Fruit fly (Drosophila melanogaster) whole organism, prepupa: Measurements from ENCODE around the gene lz.

Experiments
- CG10631 ChIP-seq: fragments of 200-800 bp; sonication (Bioruptor generic); optimal IDR thresholded peaks from 2 replicates; lab custom pipeline; 2016; ENCODE audit warnings: missing biosample characterization, missing genetic modification characterization
- CG11902 ChIP-seq: fragments of 200-800 bp; sonication (Bioruptor generic); optimal IDR thresholded peaks from 3 replicates; lab custom pipeline; 2016; ENCODE audit warnings: missing biosample characterization, missing genetic modification characterization
- CG15336 ChIP-seq: fragments of 200-800 bp; sonication (Bioruptor generic); IDR thresholded peaks from 2 replicates; pipeline ENCODE4 v1.3.6; 2022; ENCODE audit warnings: missing biosample characterization, missing genetic modification characterization
- CG1621 ChIP-seq: fragments of 200-800 bp; sonication (Bioruptor generic); optimal IDR thresholded peaks from 3 replicates; lab custom pipeline; 2018; ENCODE audit warnings: missing biosample characterization, mild to moderate bottlenecking, missing genetic modification characterization
- CG16779 ChIP-seq: fragments of 200-800 bp; sonication (Bioruptor generic); optimal IDR thresholded peaks from 3 replicates; lab custom pipeline; 2017; ENCODE audit warnings: missing biosample characterization, mild to moderate bottlenecking, missing genetic modification characterization
- CG3032 ChIP-seq: fragments of 200-800 bp; optimal IDR thresholded peaks from 2 replicates; lab custom pipeline; 2019; ENCODE audit warnings: missing biosample characterization, mild to moderate bottlenecking, missing genetic modification characterization, moderate library complexity
- CG32006 ChIP-seq: fragments of 200-800 bp; sonication (Bioruptor generic); optimal IDR thresholded peaks from 3 replicates; lab custom pipeline; 2017; ENCODE audit warnings: missing biosample characterization, mild to moderate bottlenecking, missing genetic modification characterization
- CG3919 ChIP-seq: fragments of 200-800 bp; sonication (Bioruptor generic); optimal IDR thresholded peaks from 3 replicates; lab custom pipeline; 2016; ENCODE audit warnings: missing biosample characterization, missing genetic modification characterization
- CG6854 ChIP-seq: fragments of 200-800 bp; sonication (Bioruptor generic); optimal IDR thresholded peaks from 2 replicates; lab custom pipeline; 2017; ENCODE audit warnings: missing biosample characterization, mild to moderate bottlenecking, missing genetic modification characterization
- CG7368 ChIP-seq: fragments of 200-800 bp; sonication (Bioruptor generic); optimal IDR thresholded peaks from 3 replicates; lab custom pipeline; 2016; ENCODE audit warnings: missing biosample characterization, missing genetic modification characterization
- CG8119 ChIP-seq: fragments of 200-800 bp; sonication (Bioruptor generic); IDR thresholded peaks from 3 replicates; pipeline ENCODE4 v1.3.6; 2022; ENCODE audit warnings: missing biosample characterization, missing genetic modification characterization
- CG9139 ChIP-seq: fragments of 200-800 bp; sonication (Bioruptor generic); optimal IDR thresholded peaks from 3 replicates; lab custom pipeline; 2017; ENCODE audit warnings: missing biosample characterization, mild to moderate bottlenecking, missing genetic modification characterization
- Eip75B ChIP-seq: fragments of 200-800 bp; sonication (Bioruptor generic); optimal IDR thresholded peaks from 3 replicates; lab custom pipeline; 2016; ENCODE audit warnings: missing biosample characterization, missing genetic modification characterization
- Eip78C ChIP-seq: fragments of 200-800 bp; sonication (Bioruptor generic); peaks from one replicate; lab custom pipeline; 2016; ENCODE audit warnings: missing biosample characterization, missing genetic modification characterization
- Eip93F ChIP-seq: fragments of 200-800 bp; sonication (Bioruptor generic); optimal IDR thresholded peaks from 2 replicates; lab custom pipeline; 2016; ENCODE audit warnings: missing biosample characterization, mild to moderate bottlenecking, missing genetic modification characterization
- Ets21C ChIP-seq: fragments of 200-800 bp; sonication (Bioruptor generic); optimal IDR thresholded peaks from 3 replicates; lab custom pipeline; 2016; ENCODE audit warnings: missing biosample characterization, missing genetic modification characterization
- Gug ChIP-seq: fragments of 200-800 bp; sonication (Bioruptor generic); IDR thresholded peaks from 2 replicates; pipeline ENCODE4 v1.3.6; 2022; ENCODE audit warnings: missing biosample characterization, missing genetic modification characterization
- Hr38 ChIP-seq: sonication (Bioruptor generic); optimal IDR thresholded peaks from 2 replicates; lab custom pipeline; 2016; ENCODE audit warnings: missing biosample characterization, missing genetic modification characterization
- Hr39 ChIP-seq: fragments of 200-800 bp; sonication (Bioruptor generic); optimal IDR thresholded peaks from 2 replicates; lab custom pipeline; 2016; ENCODE audit warnings: missing biosample characterization, missing genetic modification characterization
- Hr4 ChIP-seq: fragments of 200-800 bp; sonication (Bioruptor generic); optimal IDR thresholded peaks from 3 replicates; lab custom pipeline; 2016; ENCODE audit warnings: missing biosample characterization, missing genetic modification characterization
- Lpt ChIP-seq: fragments of 200-800 bp; sonication (Bioruptor generic); optimal IDR thresholded peaks from 3 replicates; lab custom pipeline; 2016; ENCODE audit warnings: missing biosample characterization, missing genetic modification characterization
- OdsH ChIP-seq: fragments of 200-800 bp; sonication (Bioruptor generic); optimal IDR thresholded peaks from 3 replicates; lab custom pipeline; 2016; ENCODE audit warnings: missing biosample characterization, missing genetic modification characterization
- Sox102F ChIP-seq: fragments of 200-800 bp; sonication (Bioruptor generic); optimal IDR thresholded peaks from 2 replicates; lab custom pipeline; 2016; ENCODE audit warnings: missing biosample characterization, mild to moderate bottlenecking, missing genetic modification characterization
- Sox14 ChIP-seq: fragments of 200-800 bp; sonication (Bioruptor generic); optimal IDR thresholded peaks from 3 replicates; lab custom pipeline; 2016; ENCODE audit warnings: missing biosample characterization, missing genetic modification characterization
- achi ChIP-seq: fragments of 200-800 bp; sonication (Bioruptor generic); optimal IDR thresholded peaks from 3 replicates; lab custom pipeline; 2016; ENCODE audit warnings: missing biosample characterization, missing genetic modification characterization
- dsx ChIP-seq: fragments of 200-800 bp; optimal IDR thresholded peaks from 3 replicates; lab custom pipeline; 2019; ENCODE audit warnings: missing biosample characterization, mild to moderate bottlenecking, missing genetic modification characterization, moderate library complexity; ENCODE audit not compliant: poor library complexity, severe bottlenecking
- eg ChIP-seq: fragments of 200-800 bp; sonication (Bioruptor generic); IDR thresholded peaks from 3 replicates; pipeline ENCODE4 v1.3.6; 2022; ENCODE audit warnings: missing biosample characterization, missing genetic modification characterization
- esn ChIP-seq: fragments of 200-800 bp; sonication (Bioruptor generic); optimal IDR thresholded peaks from 2 replicates; lab custom pipeline; 2016; ENCODE audit warnings: missing biosample characterization, mild to moderate bottlenecking, missing genetic modification characterization, moderate library complexity
- lz ChIP-seq: fragments of 200-800 bp; sonication (Bioruptor generic); optimal IDR thresholded peaks from 3 replicates; lab custom pipeline; 2016; ENCODE audit warnings: missing biosample characterization, missing genetic modification characterization
- net ChIP-seq: fragments of 200-800 bp; sonication (Bioruptor generic); optimal IDR thresholded peaks from 3 replicates; lab custom pipeline; 2016; ENCODE audit warnings: missing biosample characterization, missing genetic modification characterization
- pdm3 ChIP-seq: fragments of 200-800 bp; sonication (Bioruptor generic); optimal IDR thresholded peaks from 3 replicates; lab custom pipeline; 2016; ENCODE audit warnings: missing biosample characterization, missing genetic modification characterization
- salr ChIP-seq, 2 experiments: fragments of 200-800 bp; sonication (Bioruptor generic); optimal IDR thresholded peaks; 3 replicates each; lab custom pipeline; 2016 to 2018; ENCODE audit warnings: missing biosample characterization in 2 of 2, missing genetic modification characterization in 2 of 2, mild to moderate bottlenecking in 1 of 2
- svp ChIP-seq: fragments of 200-800 bp; sonication (Bioruptor generic); peaks from one replicate; lab custom pipeline; 2016; ENCODE audit warnings: missing biosample characterization, missing genetic modification characterization
- topi ChIP-seq: fragments of 200-800 bp; sonication (Bioruptor generic); optimal IDR thresholded peaks from 3 replicates; lab custom pipeline; 2016; ENCODE audit warnings: missing biosample characterization, missing genetic modification characterization
- vri ChIP-seq: fragments of 200-800 bp; sonication (Bioruptor generic); optimal IDR thresholded peaks from 3 replicates; lab custom pipeline; 2016; ENCODE audit warnings: missing biosample characterization, mild to moderate bottlenecking, missing genetic modification characterization

Gene lz

dm6 chrX:9255021-9255420, 29.4 kb upstream of the lz start:
- TF ChIP-seq esn (GFP tag; lab: Kevin White, UChicago) = peak; percentile 11
- TF ChIP-seq OdsH (GFP tag; lab: Kevin White, UChicago) = no peak
- peak; percentile 41 for TF ChIP-seq Eip78C (GFP tag; lab: Kevin White, UChicago)
- TF ChIP-seq Hr39 (GFP tag; lab: Kevin White, UChicago) = no peak
- no peak for TF ChIP-seq CG10631
- TF ChIP-seq, all 60 proteins: peak for 2

dm6 chrX:9255964-9256520, 28.4 kb upstream of the lz start, which contains the start of gene ric8a:
Gene ric8a (plus strand): TSS chrX:9256168.
- TF ChIP-seq vri (no peak), net (GFP tag; lab: Kevin White, UChicago) (no peak), CG3032 (tag; lab: Kevin White, UChicago) (peak; percentile 34), lz (peak; percentile 40), OdsH (GFP tag; lab: Kevin White, UChicago) (peak; percentile 19), pdm3 (GFP tag; lab: Kevin White, UChicago) (no peak), Sox14 (GFP tag; lab: Kevin White, UChicago) (peak; percentile 48), CG3919 (GFP tag; lab: Kevin White, UChicago) (peak; percentile 10), esn (GFP tag; lab: Kevin White, UChicago) (peak; percentile 21)

- no peak for TF ChIP-seq vri
- TF ChIP-seq CG15336 (GFP tag; lab: Robert Waterston, UW) = peak; percentile 66
- no peak for TF ChIP-seq svp (GFP tag; lab: Kevin White, UChicago)
- TF ChIP-seq CG6854 (GFP tag; lab: Kevin White, UChicago) = no peak
- 0 out of 3 replicates have a peak, but pooled peaks have one; percentile 10 for TF ChIP-seq eg
- TF ChIP-seq net (GFP tag; lab: Kevin White, UChicago) = no peak
- peak; percentile 32 for TF ChIP-seq CG32006
- TF ChIP-seq CG8119 (GFP tag; lab: Robert Waterston, UW) = peak; percentile 50; the same call in 2 of the 3 replicates
- TF ChIP-seq topi = no peak
- no peak for TF ChIP-seq Eip93F (GFP tag; lab: Kevin White, UChicago)
- TF ChIP-seq salr (GFP tag; optimal IDR thresholded peaks at IDR 0.05; lab: Kevin White, UChicago) = no peak
- no peak for TF ChIP-seq Hr38 (GFP tag; lab: Kevin White, UChicago)
- TF ChIP-seq CG16779 (tag; lab: Kevin White, UChicago) = no peak
- peak; percentile 56 for TF ChIP-seq Eip78C (GFP tag; lab: Kevin White, UChicago)
- TF ChIP-seq Gug = peak; percentile 18; the same call in 1 of the 2 replicates
- no peak for TF ChIP-seq CG11902 (GFP tag; lab: Kevin White, UChicago)
These were observed 18.4 kb upstream of the lz start for dm6 chrX:9266082-9266481.

dm6 chrX:9267598-9267997, 16.9 kb upstream of the lz start, which contains the start of gene Erk7:
Gene Erk7 (minus strand): TSS chrX:9267698.
- TF ChIP-seq CG7368 = no peak
- TF ChIP-seq CG1621 = no peak
- no peak for TF ChIP-seq pdm3 (GFP tag; lab: Kevin White, UChicago)
- no peak for TF ChIP-seq CG9139 (GFP tag; lab: Kevin White, UChicago)
- TF ChIP-seq Sox102F (GFP tag; lab: Kevin White, UChicago) = no peak
- no peak for TF ChIP-seq CG3032 (tag; lab: Kevin White, UChicago)

dm6 chrX:9269825-9270224, 14.6 kb upstream of the lz start, which contains the start of gene CG17440:
Gene CG17440 (minus strand): TSS chrX:9269925.
- TF ChIP-seq esn (GFP tag; lab: Kevin White, UChicago) = no peak
- no peak for TF ChIP-seq Gug
- TF ChIP-seq net (GFP tag; lab: Kevin White, UChicago) = no peak
- no peak for TF ChIP-seq achi
- TF ChIP-seq CG3919 (GFP tag; lab: Kevin White, UChicago) = no peak
- TF ChIP-seq Lpt = no peak
- TF ChIP-seq Ets21C (GFP tag; lab: Kevin White, UChicago) = no peak
- no peak for TF ChIP-seq CG1621
- no peak for TF ChIP-seq Sox102F (GFP tag; lab: Kevin White, UChicago)
- no peak for TF ChIP-seq CG3032 (tag; lab: Kevin White, UChicago)
- TF ChIP-seq dsx (GFP tag; lab: Kevin White, UChicago) = no peak
- TF ChIP-seq CG32006 = no peak
- no peak for TF ChIP-seq Eip75B (GFP tag; lab: Kevin White, UChicago)
- TF ChIP-seq Hr4 (GFP tag; lab: Kevin White, UChicago) = no peak
